Fruit fly (Drosophila melanogaster) whole organism, embryonic: ENCODE data around the gene Bcs1.

Source experiments
- Awh ChIP-seq: fragments of 200-800 bp; sonication (Bioruptor generic); IDR thresholded peaks from 2 replicates; pipeline ENCODE4, ENCODE4 v1.3.6; 2022; ENCODE audit warnings: missing biosample characterization, missing genetic modification characterization
- C15 ChIP-seq: fragments of 200-800 bp; sonication (Bioruptor generic); IDR thresholded peaks from 3 replicates; pipeline ENCODE4 v1.3.6; 2022; ENCODE audit warnings: missing biosample characterization, missing genetic modification characterization
- CG10366 ChIP-seq: fragments of 200-800 bp; sonication (Bioruptor generic); IDR thresholded peaks from 2 replicates; pipeline ENCODE4 v1.3.6; 2022; ENCODE audit warnings: missing biosample characterization, missing genetic modification characterization
- CG10654 ChIP-seq: fragments of 200-800 bp; sonication (Bioruptor generic); optimal IDR thresholded peaks from 2 replicates; lab custom pipeline; 2016; ENCODE audit warnings: missing biosample characterization, missing genetic modification characterization
- CG11085 ChIP-seq: fragments of 200-800 bp; sonication (Bioruptor generic); IDR thresholded peaks from 2 replicates; pipeline ENCODE4 v1.3.6; 2022; ENCODE audit warnings: missing biosample characterization, missing genetic modification characterization
- CG12299 ChIP-seq: fragments of 200-800 bp; sonication (Bioruptor generic); optimal IDR thresholded peaks from 2 replicates; lab custom pipeline; 2018; ENCODE audit warnings: missing biosample characterization, mild to moderate bottlenecking, missing genetic modification characterization
- CG12744 ChIP-seq: fragments of 200-800 bp; sonication (Bioruptor generic); optimal IDR thresholded peaks from 2 replicates; lab custom pipeline; 2016; ENCODE audit warnings: missing biosample characterization, missing genetic modification characterization
- CG13296 ChIP-seq: fragments of 200-800 bp; sonication (Bioruptor generic); optimal IDR thresholded peaks from 3 replicates; lab custom pipeline; 2018; ENCODE audit warnings: missing biosample characterization, mild to moderate bottlenecking, missing genetic modification characterization
- CG14667 ChIP-seq: fragments of 200-800 bp; sonication (Bioruptor generic); IDR thresholded peaks from 2 replicates; pipeline ENCODE4 v1.3.6; 2022; ENCODE audit warnings: missing biosample characterization, missing genetic modification characterization
- CG15073 ChIP-seq: fragments of 200-800 bp; sonication (Bioruptor generic); optimal IDR thresholded peaks from 2 replicates; lab custom pipeline; 2016; ENCODE audit warnings: missing biosample characterization, missing genetic modification characterization
- CG1529 ChIP-seq: fragments of 200-800 bp; sonication (Bioruptor generic); optimal IDR thresholded peaks from 3 replicates; lab custom pipeline; 2018; ENCODE audit warnings: missing biosample characterization, missing genetic modification characterization
- CG15479 ChIP-seq: fragments of 200-800 bp; sonication (Bioruptor generic); optimal IDR thresholded peaks from 3 replicates; lab custom pipeline; 2019; ENCODE audit warnings: missing biosample characterization, mild to moderate bottlenecking, missing genetic modification characterization, moderate library complexity
- CG16863 ChIP-seq: fragments of 200-800 bp; sonication (Bioruptor generic); optimal IDR thresholded peaks from 3 replicates; lab custom pipeline; 2016; ENCODE audit warnings: missing biosample characterization, missing genetic modification characterization
- CG30020 ChIP-seq: fragments of 200-800 bp; optimal IDR thresholded peaks from 2 replicates; lab custom pipeline; 2019; ENCODE audit warnings: missing biosample characterization, mild to moderate bottlenecking, missing genetic modification characterization, moderate library complexity
- CG30403 ChIP-seq: fragments of 200-800 bp; sonication (Bioruptor generic); optimal IDR thresholded peaks from 3 replicates; lab custom pipeline; 2016; ENCODE audit warnings: missing biosample characterization, missing genetic modification characterization
- CG30431 ChIP-seq: fragments of 200-800 bp; sonication (Bioruptor generic); optimal IDR thresholded peaks from 2 replicates; lab custom pipeline; 2017; ENCODE audit warnings: missing biosample characterization, missing genetic modification characterization
- CG34224 ChIP-seq: fragments of 200-800 bp; sonication (Bioruptor generic); IDR thresholded peaks from 3 replicates; pipeline ENCODE4 v1.3.6; 2022; ENCODE audit warnings: missing biosample characterization, missing genetic modification characterization; ENCODE audit not compliant: partially characterized antibody
- CG42726 ChIP-seq: fragments of 200-800 bp; sonication (Bioruptor generic); IDR thresholded peaks from 2 replicates; pipeline ENCODE4 v1.3.6; 2022; ENCODE audit warnings: missing biosample characterization, missing genetic modification characterization; ENCODE audit not compliant: partially characterized antibody
- CG6813 ChIP-seq: fragments of 200-800 bp; sonication (Bioruptor generic); optimal IDR thresholded peaks from 2 replicates; lab custom pipeline; 2017; ENCODE audit warnings: missing biosample characterization, missing genetic modification characterization, mild to moderate bottlenecking, moderate library complexity, missing genetic modification reagents
- CG6854 ChIP-seq: fragments of 200-800 bp; sonication (Bioruptor generic); optimal IDR thresholded peaks from 3 replicates; lab custom pipeline; 2017; ENCODE audit warnings: missing biosample characterization, mild to moderate bottlenecking, missing genetic modification characterization
- H2.0 ChIP-seq: fragments of 200-800 bp; sonication (Bioruptor generic); IDR thresholded peaks from 2 replicates; pipeline ENCODE4 v1.3.6; 2022; ENCODE audit warnings: missing biosample characterization, missing genetic modification characterization
- Lhr ChIP-seq: fragments of 200-800 bp; sonication (Bioruptor generic); optimal IDR thresholded peaks from 3 replicates; lab custom pipeline; 2017; ENCODE audit warnings: mild to moderate bottlenecking, missing biosample characterization, missing genetic modification reagents, missing genetic modification characterization
- MESR4 ChIP-seq: fragments of 200-800 bp; sonication (Bioruptor generic); optimal IDR thresholded peaks from 2 replicates; lab custom pipeline; 2018; ENCODE audit warnings: missing biosample characterization, mild to moderate bottlenecking, missing genetic modification characterization, moderate library complexity
- Mes4 ChIP-seq: fragments of 200-800 bp; sonication (Bioruptor generic); optimal IDR thresholded peaks from 2 replicates; lab custom pipeline; 2016; ENCODE audit warnings: missing biosample characterization, missing genetic modification characterization
- Nf-YA ChIP-seq: fragments of 200-800 bp; sonication (Bioruptor generic); IDR thresholded peaks from 2 replicates; pipeline ENCODE4 v1.3.6; 2022; ENCODE audit warnings: missing biosample characterization, missing genetic modification characterization
- Nf-YC ChIP-seq: fragments of 200-800 bp; optimal IDR thresholded peaks from 3 replicates; lab custom pipeline; 2019; ENCODE audit warnings: missing biosample characterization, mild to moderate bottlenecking, missing genetic modification characterization, moderate library complexity
- Rfx ChIP-seq: fragments of 200-800 bp; sonication (Bioruptor generic); IDR thresholded peaks from 2 replicates; pipeline ENCODE4 v1.3.6; 2022; ENCODE audit warnings: missing biosample characterization, missing genetic modification characterization
- Sry-β ChIP-seq: fragments of 200-800 bp; sonication (Bioruptor generic); optimal IDR thresholded peaks from 2 replicates; lab custom pipeline; 2018; ENCODE audit warnings: missing biosample characterization, mild to moderate bottlenecking, missing genetic modification characterization, moderate library complexity
- abd-A ChIP-seq: fragments of 200-800 bp; sonication (Bioruptor generic); optimal IDR thresholded peaks from 3 replicates; lab custom pipeline; 2019; ENCODE audit warnings: missing biosample characterization, mild to moderate bottlenecking, missing genetic modification characterization, moderate library complexity
- bsh ChIP-seq, 2 experiments: fragments of 200-800 bp; sonication (Bioruptor generic); optimal IDR thresholded peaks; 2 replicates each; lab custom pipeline; 2017 to 2018; ENCODE audit warnings: mild to moderate bottlenecking in 2 of 2, missing biosample characterization in 2 of 2, missing genetic modification characterization in 2 of 2, moderate library complexity in 1 of 2
- chm ChIP-seq: fragments of 200-800 bp; sonication (Bioruptor generic); IDR thresholded peaks from 2 replicates; pipeline ENCODE4 v1.3.6; 2022; ENCODE audit warnings: missing biosample characterization, missing genetic modification characterization
- dan ChIP-seq: fragments of 200-800 bp; sonication (Bioruptor generic); IDR thresholded peaks from 2 replicates; pipeline ENCODE4 v1.3.6; 2022; ENCODE audit warnings: missing biosample characterization, missing genetic modification characterization
- dm ChIP-seq: fragments of 200-800 bp; sonication (Bioruptor generic); optimal IDR thresholded peaks from 3 replicates; lab custom pipeline; 2016; ENCODE audit warnings: missing biosample characterization, missing genetic modification characterization
- emc ChIP-seq: fragments of 200-800 bp; sonication (Bioruptor generic); optimal IDR thresholded peaks from 2 replicates; lab custom pipeline; 2016; ENCODE audit warnings: missing biosample characterization, missing genetic modification characterization
- eve ChIP-seq, 2 experiments: fragments of >200 bp; optimal IDR thresholded peaks; 2 replicates each; lab custom pipeline; 2017; ENCODE audit warnings: missing biosample characterization in 2 of 2, missing genetic modification characterization in 2 of 2
- ewg ChIP-seq: fragments of 200-800 bp; sonication (Bioruptor generic); optimal IDR thresholded peaks from 3 replicates; lab custom pipeline; 2017; ENCODE audit warnings: mild to moderate bottlenecking, missing biosample characterization, missing genetic modification reagents, missing genetic modification characterization
- gce ChIP-seq: fragments of 200-800 bp; sonication (Bioruptor generic); IDR thresholded peaks from 3 replicates; pipeline ENCODE4 v1.3.6; 2022; ENCODE audit warnings: missing biosample characterization, missing genetic modification characterization
- hbn ChIP-seq: fragments of 200-800 bp; sonication (Bioruptor generic); IDR thresholded peaks from 2 replicates; pipeline ENCODE4 v1.3.6; 2022; ENCODE audit warnings: missing biosample characterization, missing genetic modification characterization; ENCODE audit not compliant: partially characterized antibody
- lilli ChIP-seq: fragments of 200-800 bp; sonication (Bioruptor generic); optimal IDR thresholded peaks from 3 replicates; lab custom pipeline; 2016; ENCODE audit warnings: missing biosample characterization, missing genetic modification characterization
- mirr ChIP-seq: fragments of 200-800 bp; sonication (Bioruptor generic); optimal IDR thresholded peaks from 3 replicates; lab custom pipeline; 2018; ENCODE audit warnings: missing biosample characterization, mild to moderate bottlenecking, missing genetic modification characterization
- onecut ChIP-seq: fragments of 200-800 bp; sonication (Bioruptor generic); IDR thresholded peaks from 2 replicates; pipeline ENCODE4 v1.3.6; 2022; ENCODE audit warnings: missing biosample characterization, missing genetic modification characterization
- org-1 ChIP-seq: fragments of 200-800 bp; sonication (Bioruptor generic); optimal IDR thresholded peaks from 2 replicates; lab custom pipeline; 2017; ENCODE audit warnings: missing biosample characterization, missing genetic modification characterization
- prd ChIP-seq, 3 experiments: fragments of >200 bp in 2 of 3; fragments of 200-800 bp in 1 of 3; sonication (Bioruptor generic) in 1 of 3; optimal IDR thresholded peaks in 2 of 3; IDR thresholded peaks in 1 of 3; 2 replicates in 2 of 3; 3 replicates in 1 of 3; pipeline versions ENCODE4 v1.3.6 to Lab custom; 2017 to 2022; ENCODE audit warnings: missing biosample characterization in 1 of 3, missing genetic modification characterization in 1 of 3
- pros ChIP-seq: fragments of 200-800 bp; sonication (Bioruptor generic); optimal IDR thresholded peaks from 3 replicates; lab custom pipeline; 2019; ENCODE audit warnings: missing biosample characterization, mild to moderate bottlenecking, missing genetic modification characterization, moderate library complexity
- pzg ChIP-seq: fragments of 200-800 bp; sonication (Bioruptor generic); optimal IDR thresholded peaks from 3 replicates; lab custom pipeline; 2018; ENCODE audit warnings: missing biosample characterization, mild to moderate bottlenecking, missing genetic modification characterization, moderate library complexity
- sens ChIP-seq: fragments of 200-800 bp; sonication (Bioruptor generic); peaks from one replicate; lab custom pipeline; 2016; ENCODE audit warnings: missing biosample characterization, missing genetic modification characterization
- ssp ChIP-seq: fragments of 200-800 bp; sonication (Bioruptor generic); IDR thresholded peaks from 2 replicates; pipeline ENCODE4 v1.3.6; 2022; ENCODE audit warnings: missing biosample characterization, missing genetic modification characterization
- unpg ChIP-seq: fragments of 200-800 bp; sonication (Bioruptor generic); optimal IDR thresholded peaks from 3 replicates; lab custom pipeline; 2018; ENCODE audit warnings: missing biosample characterization, mild to moderate bottlenecking, missing genetic modification characterization, moderate library complexity
- vvl ChIP-seq: fragments of 200-800 bp; sonication (Bioruptor generic); IDR thresholded peaks from 2 replicates; pipeline ENCODE4 v1.3.6; 2022; ENCODE audit warnings: missing biosample characterization, missing genetic modification characterization
- wek ChIP-seq: fragments of 200-800 bp; sonication (Bioruptor generic); optimal IDR thresholded peaks from 3 replicates; lab custom pipeline; 2018; ENCODE audit warnings: missing biosample characterization, mild to moderate bottlenecking, missing genetic modification characterization, moderate library complexity

Bcs1 gene

dm6 chr2L:10263830-10264634 is 41.6 kb downstream of the Bcs1 start, which contains the start of gene REPTOR-BP:
TSS of gene REPTOR-BP (plus strand) at chr2L:10264125.
- TF ChIP-seq CG30431 (no peak), vvl (GFP tag; lab: Robert Waterston, UW) (no peak), MESR4 (GFP tag; lab: Kevin White, UChicago) (peak; percentile 83), CG1529 (no peak), CG12299 (tag; lab: Kevin White, UChicago) (no peak), CG42726 (GFP tag; lab: Robert Waterston, UW) (no peak), Rfx (no peak), pzg (GFP tag; lab: Kevin White, UChicago) (peak; percentile 22), C15 (GFP tag; lab: Robert Waterston, UW) (no peak), lilli (GFP tag; lab: Kevin White, UChicago) (no peak), ewg (GFP tag; lab: Kevin White, UChicago) (no peak), wek (peak; percentile 47), CG13296 (no peak), CG6813 (GFP tag; lab: Kevin White, UChicago) (no peak), Nf-YC (tag; lab: Kevin White, UChicago) (no peak), sens (GFP tag; lab: Kevin White, UChicago) (peak; percentile 59), org-1 (GFP tag; lab: Kevin White, UChicago) (no peak), CG12744 (GFP tag; lab: Kevin White, UChicago) (no peak), hbn (no peak), Nf-YA (no peak), CG15073 (GFP tag; lab: Kevin White, UChicago) (no peak), bsh (GFP tag; optimal IDR thresholded peaks at IDR 0.05; lab: Kevin White, UChicago) (no peak), CG34224 (GFP tag; lab: Robert Waterston, UW) (no peak), ssp (GFP tag; lab: Robert Waterston, UW) (no peak), gce (GFP tag; lab: Robert Waterston, UW) (no peak), CG30403 (GFP tag; lab: Kevin White, UChicago) (no peak), Lhr (no peak), H2.0 (GFP tag; lab: Robert Waterston, UW) (no peak), unpg (GFP tag; lab: Kevin White, UChicago) (no peak), onecut (GFP tag; lab: Robert Waterston, UW) (no peak), CG6854 (no peak), CG10366 (GFP tag; lab: Robert Waterston, UW) (no peak), pros (no peak), CG30020 (peak; percentile 97), dm (GFP tag; lab: Kevin White, UChicago) (no peak), Mes4 (no peak), chm (no peak), abd-A (tag; lab: Kevin White, UChicago) (no peak), emc (GFP tag; lab: Kevin White, UChicago) (no peak), CG16863 (no peak), dan (no peak), eve (GFP tag; optimal IDR thresholded peaks at IDR 0.05; lab: Kevin White, UChicago) (peak in 1 of 2 experiments; percentile 44), mirr (GFP tag; lab: Kevin White, UChicago) (no peak), CG14667 (GFP tag; lab: Robert Waterston, UW) (no peak), Awh (GFP tag; lab: Robert Waterston, UW) (no peak), CG11085 (no peak), prd (optimal IDR thresholded peaks at IDR 0.05; lab: Kevin White, UChicago) (no peak), prd (GFP tag; IDR thresholded peaks at IDR 0.05; lab: Robert Waterston, UW) (no peak), CG15479 (GFP tag; lab: Kevin White, UChicago) (no peak), CG10654 (no peak), Sry-β (GFP tag; lab: Kevin White, UChicago) (no peak)
